Worm (Caenorhabditis elegans) whole organism, L1 larva: ENCODE data around the gene B0416.11.

ENCODE experiments used
- elt-3 ChIP-seq, 6 experiments: fragments of 150-350 bp in 1 of 6; sonication (generic microtip); optimal IDR thresholded peaks; 2 replicates each; lab custom pipeline; 2017 to 2018; ENCODE audit warnings: missing biosample characterization in 6 of 6, missing genetic modification characterization in 6 of 6, inconsistent platforms in 1 of 6
- nhr-85 ChIP-seq: sonication (generic microtip); peaks from one replicate; lab custom pipeline; 2016; ENCODE audit warnings: missing genetic modification characterization, inconsistent platforms, missing compliant biosample characterization
- nhr-90 ChIP-seq: sonication (generic microtip); optimal IDR thresholded peaks from 2 replicates; lab custom pipeline; 2016; ENCODE audit warnings: mild to moderate bottlenecking, missing genetic modification characterization, missing compliant biosample characterization; ENCODE audit not compliant: poor library complexity
- sptf-1 ChIP-seq: fragments of 150-350 bp; optimal IDR thresholded peaks from 2 replicates; lab custom pipeline; 2014; ENCODE audit warnings: missing biosample characterization, missing genetic modification characterization

DNA sequence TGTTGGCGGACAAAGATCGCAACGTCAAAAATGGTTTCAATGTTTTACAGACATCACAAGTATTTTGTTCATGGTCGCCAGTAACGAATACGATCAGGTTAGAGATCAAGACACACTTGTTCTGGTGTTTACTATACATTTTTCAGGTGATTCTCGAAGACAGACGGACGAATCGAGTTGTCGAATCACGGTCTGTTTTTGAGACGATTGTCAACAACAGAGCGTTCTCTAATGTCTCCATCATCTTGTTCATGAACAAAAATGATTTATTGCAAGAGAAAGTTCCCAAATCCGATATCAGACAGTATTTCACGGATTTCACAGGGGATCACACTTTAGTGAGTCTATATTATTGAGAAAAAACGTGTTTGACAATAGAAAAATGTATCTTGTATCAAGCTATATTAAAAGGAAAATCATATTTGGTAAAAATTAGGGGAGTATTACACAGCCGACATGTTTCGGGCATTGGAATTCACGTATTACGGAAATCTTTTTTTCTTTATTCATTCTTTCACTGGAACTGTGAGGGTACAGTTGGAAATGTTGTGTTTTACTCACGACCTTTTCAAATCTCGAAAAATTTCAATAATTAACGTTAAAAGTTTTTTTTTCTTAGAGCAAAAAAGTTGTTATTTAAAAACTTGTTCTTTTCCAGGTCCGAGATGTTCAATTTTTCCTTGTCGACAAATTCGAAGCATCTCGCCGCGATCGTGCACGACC is 34.7 kb downstream of the B0416.11 start:
- TF ChIP-seq nhr-85 (tag; lab: Kevin White, UChicago) (peak; percentile 91), elt-3 (tag; optimal IDR thresholded peaks at IDR 0.05; lab: Kevin White, UChicago) (peak in 2 of 6 experiments; percentile 6 to 71), nhr-90 (tag; lab: Kevin White, UChicago) (no peak), sptf-1 (no peak)
